Fruit fly (Drosophila melanogaster) whole organism, embryonic: ENCODE measurements around the gene Sec63.

Experiments used
- Asciz ChIP-seq: fragments of 200-800 bp; sonication (Bioruptor generic); optimal IDR thresholded peaks from 2 replicates; lab custom pipeline; 2017; ENCODE audit warnings: missing biosample characterization, mild to moderate bottlenecking, missing genetic modification characterization, missing genetic modification reagents
- BtbVII ChIP-seq: fragments of 200-800 bp; sonication (Bioruptor generic); optimal IDR thresholded peaks from 3 replicates; lab custom pipeline; 2017; ENCODE audit warnings: missing biosample characterization, mild to moderate bottlenecking, missing genetic modification characterization
- CG10321 ChIP-seq: fragments of 200-800 bp; sonication (Bioruptor generic); IDR thresholded peaks from 2 replicates; pipeline ENCODE4 v1.3.6; 2022; ENCODE audit warnings: missing biosample characterization, missing genetic modification characterization
- CG10543 ChIP-seq: fragments of 200-800 bp; sonication (Bioruptor generic); optimal IDR thresholded peaks from 3 replicates; lab custom pipeline; 2017; ENCODE audit warnings: missing biosample characterization, mild to moderate bottlenecking, missing genetic modification characterization, moderate library complexity
- CG11456 ChIP-seq: fragments of 200-800 bp; sonication (Bioruptor generic); IDR thresholded peaks from 3 replicates; pipeline ENCODE4 v1.3.6; 2022; ENCODE audit warnings: missing biosample characterization, missing genetic modification characterization
- CG12071 ChIP-seq: fragments of 200-800 bp; sonication (Bioruptor generic); optimal IDR thresholded peaks from 3 replicates; lab custom pipeline; 2018; ENCODE audit warnings: missing biosample characterization, mild to moderate bottlenecking, missing genetic modification characterization
- CG12744 ChIP-seq: fragments of 200-800 bp; sonication (Bioruptor generic); optimal IDR thresholded peaks from 2 replicates; lab custom pipeline; 2016; ENCODE audit warnings: missing biosample characterization, missing genetic modification characterization
- CG12769 ChIP-seq: fragments of 200-800 bp; sonication (Bioruptor generic); optimal IDR thresholded peaks from 2 replicates; lab custom pipeline; 2019; ENCODE audit warnings: missing biosample characterization, mild to moderate bottlenecking, missing genetic modification characterization, moderate library complexity
- CG13894 ChIP-seq: fragments of 200-800 bp; sonication (Bioruptor generic); optimal IDR thresholded peaks from 3 replicates; lab custom pipeline; 2018; ENCODE audit warnings: missing biosample characterization, mild to moderate bottlenecking, missing genetic modification characterization, moderate library complexity
- CG15514 ChIP-seq: fragments of 200-800 bp; sonication (Bioruptor generic); optimal IDR thresholded peaks from 3 replicates; lab custom pipeline; 2017; ENCODE audit warnings: missing biosample characterization, missing genetic modification characterization, mild to moderate bottlenecking, moderate library complexity, missing genetic modification reagents
- CG17802 ChIP-seq: fragments of 200-800 bp; sonication (Bioruptor generic); optimal IDR thresholded peaks from 2 replicates; lab custom pipeline; 2018; ENCODE audit warnings: missing biosample characterization, mild to moderate bottlenecking, missing genetic modification characterization, moderate library complexity
- CG18599 ChIP-seq: fragments of 200-800 bp; sonication (Bioruptor generic); optimal IDR thresholded peaks from 3 replicates; lab custom pipeline; 2017; ENCODE audit warnings: missing biosample characterization, missing genetic modification characterization, mild to moderate bottlenecking, moderate library complexity, missing genetic modification reagents
- CG2678 ChIP-seq: fragments of 200-800 bp; sonication (Bioruptor generic); optimal IDR thresholded peaks from 3 replicates; lab custom pipeline; 2019; ENCODE audit warnings: missing biosample characterization, mild to moderate bottlenecking, missing genetic modification characterization, moderate library complexity
- CG2875 ChIP-seq: fragments of 200-800 bp; sonication (Bioruptor generic); optimal IDR thresholded peaks from 2 replicates; lab custom pipeline; 2017; ENCODE audit warnings: missing biosample characterization, mild to moderate bottlenecking, missing genetic modification characterization, missing genetic modification reagents
- CG6854 ChIP-seq: fragments of 200-800 bp; sonication (Bioruptor generic); optimal IDR thresholded peaks from 3 replicates; lab custom pipeline; 2017; ENCODE audit warnings: missing biosample characterization, mild to moderate bottlenecking, missing genetic modification characterization
- CG7987 ChIP-seq: fragments of 200-800 bp; sonication (Bioruptor generic); optimal IDR thresholded peaks from 2 replicates; lab custom pipeline; 2018; ENCODE audit warnings: missing biosample characterization, mild to moderate bottlenecking, missing genetic modification characterization, moderate library complexity
- CG8290 ChIP-seq, 3 experiments: fragments of 200-800 bp; sonication (Bioruptor generic); optimal IDR thresholded peaks; 2 replicates each; lab custom pipeline; 2016 to 2019; ENCODE audit warnings: missing biosample characterization in 3 of 3, missing genetic modification characterization in 3 of 3, mild to moderate bottlenecking in 2 of 3, moderate library complexity in 1 of 3
- D ChIP-seq, 2 experiments: fragments of 200-800 bp in 1 of 2; fragments of >200 bp in 1 of 2; sonication (Bioruptor generic) in 1 of 2; optimal IDR thresholded peaks; 2 replicates in 1 of 2; 3 replicates in 1 of 2; lab custom pipeline; 2017; ENCODE audit warnings: mild to moderate bottlenecking in 1 of 2, missing biosample characterization in 1 of 2, missing genetic modification characterization in 1 of 2, missing genetic modification reagents in 1 of 2
- Deaf1 ChIP-seq: fragments of 200-800 bp; optimal IDR thresholded peaks from 3 replicates; lab custom pipeline; 2019; ENCODE audit warnings: missing biosample characterization, mild to moderate bottlenecking, missing genetic modification characterization, moderate library complexity
- Eip74EF ChIP-seq, 2 experiments: fragments of 200-800 bp in 1 of 2; fragments of >200 bp in 1 of 2; sonication (Bioruptor generic) in 1 of 2; optimal IDR thresholded peaks; 2 replicates each; lab custom pipeline; 2017 to 2019; ENCODE audit warnings: missing biosample characterization in 2 of 2, missing genetic modification characterization in 2 of 2, mild to moderate bottlenecking in 1 of 2, moderate library complexity in 1 of 2
- HHEX ChIP-seq: fragments of 200-800 bp; sonication (Bioruptor generic); optimal IDR thresholded peaks from 3 replicates; lab custom pipeline; 2017; ENCODE audit warnings: missing biosample characterization, mild to moderate bottlenecking, missing genetic modification characterization, missing genetic modification reagents
- Hand ChIP-seq: fragments of 200-800 bp; sonication (Bioruptor generic); optimal IDR thresholded peaks from 2 replicates; lab custom pipeline; 2017; ENCODE audit warnings: mild to moderate bottlenecking, missing biosample characterization, missing genetic modification reagents, missing genetic modification characterization
- Hmx ChIP-seq: fragments of 200-800 bp; sonication (Bioruptor generic); optimal IDR thresholded peaks from 2 replicates; lab custom pipeline; 2016; ENCODE audit warnings: missing biosample characterization, missing genetic modification characterization
- Hr39 ChIP-seq: fragments of >200 bp; optimal IDR thresholded peaks from 2 replicates; lab custom pipeline; 2017
- Hr78 ChIP-seq, 2 experiments: fragments of 200-800 bp in 1 of 2; fragments of >200 bp in 1 of 2; sonication (Bioruptor generic) in 1 of 2; optimal IDR thresholded peaks; 2 replicates each; lab custom pipeline; 2017 to 2019; ENCODE audit warnings: missing biosample characterization in 2 of 2, missing genetic modification characterization in 2 of 2, mild to moderate bottlenecking in 1 of 2, moderate library complexity in 1 of 2
- Med ChIP-seq: fragments of 200-800 bp; sonication (Bioruptor generic); peaks from one replicate; lab custom pipeline; 2016; ENCODE audit warnings: missing biosample characterization, missing genetic modification characterization, mild to moderate bottlenecking, inconsistent platforms, moderate library complexity
- NC2α ChIP-seq: fragments of 200-800 bp; sonication (Bioruptor generic); optimal IDR thresholded peaks from 2 replicates; lab custom pipeline; 2016; ENCODE audit warnings: missing biosample characterization, missing genetic modification characterization
- Nf-YC ChIP-seq: fragments of 200-800 bp; optimal IDR thresholded peaks from 3 replicates; lab custom pipeline; 2019; ENCODE audit warnings: missing biosample characterization, mild to moderate bottlenecking, missing genetic modification characterization, moderate library complexity
- caup ChIP-seq: fragments of 200-800 bp; sonication (Bioruptor generic); optimal IDR thresholded peaks from 3 replicates; lab custom pipeline; 2017; ENCODE audit warnings: missing biosample characterization, mild to moderate bottlenecking, missing genetic modification characterization, moderate library complexity; ENCODE audit not compliant: severe bottlenecking
- chinmo ChIP-seq: fragments of 200-800 bp; sonication (Bioruptor generic); IDR thresholded peaks from 4 replicates; pipeline ENCODE4 v1.3.6; 2022; ENCODE audit warnings: missing biosample characterization, missing genetic modification characterization; ENCODE audit not compliant: partially characterized antibody
- crol ChIP-seq: fragments of 200-800 bp; sonication (Bioruptor generic); IDR thresholded peaks from 2 replicates; pipeline ENCODE4 v1.3.6; 2022; ENCODE audit warnings: missing biosample characterization, missing genetic modification characterization
- cwo ChIP-seq: fragments of 200-800 bp; sonication (Bioruptor generic); optimal IDR thresholded peaks from 3 replicates; lab custom pipeline; 2017; ENCODE audit warnings: missing biosample characterization, missing genetic modification characterization, mild to moderate bottlenecking, moderate library complexity, missing genetic modification reagents
- exex ChIP-seq: fragments of 200-800 bp; sonication (Bioruptor generic); optimal IDR thresholded peaks from 4 replicates; lab custom pipeline; 2018; ENCODE audit warnings: missing biosample characterization, mild to moderate bottlenecking, missing genetic modification characterization, moderate library complexity
- ham ChIP-seq: fragments of 200-800 bp; sonication (Bioruptor generic); IDR thresholded peaks from 2 replicates; pipeline ENCODE4 v1.3.6; 2022; ENCODE audit warnings: missing biosample characterization, missing genetic modification characterization
- ind ChIP-seq: fragments of 200-800 bp; sonication (Bioruptor generic); optimal IDR thresholded peaks from 3 replicates; lab custom pipeline; 2016; ENCODE audit warnings: missing biosample characterization, missing genetic modification characterization
- insv ChIP-seq, 2 experiments: fragments of 200-800 bp; sonication (Bioruptor generic); optimal IDR thresholded peaks; 3 replicates each; lab custom pipeline; 2016 to 2018; ENCODE audit warnings: missing biosample characterization in 2 of 2, missing genetic modification characterization in 2 of 2
- kah ChIP-seq: fragments of 200-800 bp; sonication (Bioruptor generic); optimal IDR thresholded peaks from 2 replicates; lab custom pipeline; 2018; ENCODE audit warnings: missing biosample characterization, mild to moderate bottlenecking, missing genetic modification characterization
- lab ChIP-seq: fragments of 200-800 bp; sonication (Bioruptor generic); optimal IDR thresholded peaks from 3 replicates; lab custom pipeline; 2017; ENCODE audit warnings: missing biosample characterization, missing genetic modification characterization, mild to moderate bottlenecking, moderate library complexity, missing genetic modification reagents
- mirr ChIP-seq: fragments of 200-800 bp; sonication (Bioruptor generic); optimal IDR thresholded peaks from 3 replicates; lab custom pipeline; 2018; ENCODE audit warnings: missing biosample characterization, mild to moderate bottlenecking, missing genetic modification characterization
- oc ChIP-seq: fragments of 200-800 bp; sonication (Bioruptor generic); optimal IDR thresholded peaks from 2 replicates; lab custom pipeline; 2018; ENCODE audit warnings: missing biosample characterization, mild to moderate bottlenecking, missing genetic modification characterization, moderate library complexity
- sens ChIP-seq: fragments of 200-800 bp; sonication (Bioruptor generic); peaks from one replicate; lab custom pipeline; 2016; ENCODE audit warnings: missing biosample characterization, missing genetic modification characterization
- stc ChIP-seq: fragments of 200-800 bp; sonication (Bioruptor generic); IDR thresholded peaks from 2 replicates; pipeline ENCODE4 v1.3.6; 2022; ENCODE audit warnings: missing biosample characterization, missing genetic modification characterization
- zen2 ChIP-seq: fragments of 200-800 bp; sonication (Bioruptor generic); IDR thresholded peaks from 3 replicates; pipeline ENCODE4 v1.3.6; 2022; ENCODE audit warnings: missing biosample characterization, missing genetic modification characterization; ENCODE audit not compliant: partially characterized antibody
- zf30C ChIP-seq: fragments of 200-800 bp; sonication (Bioruptor generic); optimal IDR thresholded peaks from 3 replicates; lab custom pipeline; 2018; ENCODE audit warnings: missing biosample characterization, mild to moderate bottlenecking, missing genetic modification characterization

Gene Sec63

DNA sequence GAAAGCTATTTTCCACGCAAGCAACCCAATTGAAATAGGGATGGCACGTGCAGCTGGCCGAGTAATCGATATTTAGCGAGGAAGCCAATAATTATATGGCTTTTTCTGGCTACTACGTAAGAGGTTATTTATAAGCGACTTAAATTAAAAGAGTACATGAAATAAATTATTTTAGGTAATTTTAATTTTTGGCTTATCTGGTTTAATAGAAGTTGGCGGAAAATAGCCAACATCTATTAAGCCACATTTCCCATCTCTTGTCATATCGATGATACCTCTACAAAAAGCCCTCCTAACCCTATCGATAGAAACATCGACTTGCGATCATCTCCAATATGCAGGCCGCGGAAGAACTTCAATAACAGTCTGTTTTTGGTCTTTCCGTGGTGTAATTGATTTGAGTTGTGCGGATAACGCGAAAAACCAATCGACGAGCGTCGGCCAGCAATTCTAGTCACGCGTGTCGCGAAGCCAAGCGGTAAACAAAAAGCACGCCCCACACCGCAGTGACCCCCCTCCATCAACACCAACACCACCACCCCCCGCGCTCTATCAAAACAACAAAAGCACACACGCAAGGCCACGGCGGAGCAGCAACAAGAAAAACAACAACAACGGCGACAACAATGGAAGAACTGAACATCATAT is 12.3 kb upstream of the Sec63 start, which contains the start of the genes Srp19 and qm (continued):
- TF ChIP-seq CG11456 (GFP tag; lab: Robert Waterston, UW) (0 out of 3 replicates have a peak, but pooled peaks have one; percentile 41), Hmx (GFP tag; lab: Kevin White, UChicago) (no peak), oc (tag; lab: Kevin White, UChicago) (no peak), Hr78 (GFP tag; optimal IDR thresholded peaks at IDR 0.05; lab: Kevin White, UChicago) (peak in 1 of 2 experiments; percentile 96), Hr39 (no peak), exex (tag; lab: Kevin White, UChicago) (no peak), CG17802 (tag; lab: Kevin White, UChicago) (no peak), zen2 (GFP tag; lab: Robert Waterston, UW) (peak; percentile 60; the same call in 2 of the 3 replicates), CG2875 (GFP tag; lab: Kevin White, UChicago) (no peak), Eip74EF (GFP tag; optimal IDR thresholded peaks at IDR 0.05; lab: Kevin White, UChicago) (peak in 1 of 2 experiments; percentile 44), Deaf1 (tag; lab: Kevin White, UChicago) (peak; percentile 2), CG6854 (GFP tag; lab: Kevin White, UChicago) (peak; percentile 59), zf30C (GFP tag; lab: Kevin White, UChicago) (no peak), Asciz (GFP tag; lab: Kevin White, UChicago) (no peak)

DNA sequence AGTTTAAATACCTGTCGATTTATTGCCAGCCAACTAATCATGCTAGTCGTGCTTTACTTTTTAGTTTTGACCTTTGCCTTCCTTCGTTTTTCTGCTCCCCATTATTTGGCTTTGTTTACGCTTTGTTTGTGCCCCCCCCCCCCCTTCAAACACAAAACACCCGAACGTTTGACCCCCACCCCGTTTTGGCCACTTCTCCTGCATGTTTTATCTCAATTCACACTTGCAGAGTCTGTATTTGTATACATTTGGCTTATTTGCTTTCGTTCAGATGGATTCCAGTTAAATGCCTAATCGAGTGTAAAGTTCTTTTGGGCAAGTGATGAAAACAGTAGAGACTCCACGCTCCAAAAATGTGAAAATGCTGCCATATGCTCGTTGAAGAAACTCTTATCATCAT is 11.1 kb upstream of the Sec63 start:
- TF ChIP-seq D (optimal IDR thresholded peaks at IDR 0.05; lab: Kevin White, UChicago) (no peak), D (GFP tag; optimal IDR thresholded peaks at IDR 0.05; lab: Kevin White, UChicago) (no peak), Med (GFP tag; lab: Kevin White, UChicago) (peak; percentile 36), CG8290 (GFP tag; optimal IDR thresholded peaks at IDR 0.05; lab: Kevin White, UChicago) (no peak), CG8290 (tag; optimal IDR thresholded peaks at IDR 0.05; lab: Kevin White, UChicago) (peak in 1 of 2 experiments; percentile 32), lab (GFP tag; lab: Kevin White, UChicago) (peak; percentile 57), insv (GFP tag; optimal IDR thresholded peaks at IDR 0.05; lab: Kevin White, UChicago) (no peak), mirr (peak; percentile 16), CG10321 (GFP tag; lab: Robert Waterston, UW) (no peak), kah (GFP tag; lab: Kevin White, UChicago) (peak; percentile 19), crol (GFP tag; lab: Robert Waterston, UW) (peak; percentile 82), CG2678 (tag; lab: Kevin White, UChicago) (peak; percentile 22), CG18599 (peak; percentile 38), Hand (GFP tag; lab: Kevin White, UChicago) (peak; percentile 47), stc (GFP tag; lab: Robert Waterston, UW) (peak; percentile 46; the same call in 1 of the 2 replicates), CG7987 (peak; percentile 27), CG10543 (peak; percentile 40), sens (peak; percentile 12), ham (GFP tag; lab: Robert Waterston, UW) (no peak), CG12744 (GFP tag; lab: Kevin White, UChicago) (no peak), cwo (GFP tag; lab: Kevin White, UChicago) (peak; percentile 21), NC2α (GFP tag; lab: Kevin White, UChicago) (no peak), CG12769 (tag; lab: Kevin White, UChicago) (peak; percentile 27), HHEX (GFP tag; lab: Kevin White, UChicago) (peak; percentile 10), caup (peak; percentile 6), chinmo (GFP tag; lab: Robert Waterston, UW) (0 out of 4 replicates have a peak, but pooled peaks have one; percentile 33), Hr78 (GFP tag; optimal IDR thresholded peaks at IDR 0.05; lab: Kevin White, UChicago) (peak in 1 of 2 experiments; percentile 70), Asciz (GFP tag; lab: Kevin White, UChicago) (peak; percentile 4), BtbVII (peak; percentile 24), Nf-YC (tag; lab: Kevin White, UChicago) (peak; percentile 4), CG12071 (GFP tag; lab: Kevin White, UChicago) (peak; percentile 32), CG13894 (tag; lab: Kevin White, UChicago) (peak; percentile 0), CG15514 (GFP tag; lab: Kevin White, UChicago) (peak; percentile 19), ind (GFP tag; lab: Kevin White, UChicago) (no peak)
